Fruit fly (Drosophila melanogaster): ENCODE data around the gene hng3.

Gene hng3

dm6 chr3L:749199-749538 is 6.1 kb downstream of the hng3 start, which contains the start of gene emc (continued):
- peak; percentile 80 to 87 for TF ChIP-seq Trl (optimal IDR thresholded peaks at IDR 0.05)
- TF ChIP-seq Trl (GFP tag; optimal IDR thresholded peaks at IDR 0.05): peak; percentile 84
- TF ChIP-seq ash1 (GFP tag; optimal IDR thresholded peaks at IDR 0.05): peak; percentile 99
- TF ChIP-seq Dip3 (GFP tag; optimal IDR thresholded peaks at IDR 0.05): no peak
- peak; percentile 19 for TF ChIP-seq Xbp1 (GFP tag; optimal IDR thresholded peaks at IDR 0.05)
- TF ChIP-seq CG4820 (GFP tag; optimal IDR thresholded peaks at IDR 0.05): no peak
- TF ChIP-seq Atf3 (GFP tag; optimal IDR thresholded peaks at IDR 0.05): no peak
- no peak for TF ChIP-seq CG1233 (GFP tag; optimal IDR thresholded peaks at IDR 0.05)
- TF ChIP-seq GATAe (GFP tag; conservative IDR thresholded peaks at IDR 0.05): no peak
- no peak for TF ChIP-seq CG18476 (GFP tag; optimal IDR thresholded peaks at IDR 0.05)
- peak; percentile 84 for TF ChIP-seq CG7987 (GFP tag; optimal IDR thresholded peaks at IDR 0.05)
- TF ChIP-seq MESR4 (GFP tag; optimal IDR thresholded peaks at IDR 0.05): peak; percentile 4
- TF ChIP-seq her (GFP tag; optimal IDR thresholded peaks at IDR 0.05): peak; percentile 82
- peak; percentile 75 for TF ChIP-seq CG11398 (GFP tag; optimal IDR thresholded peaks at IDR 0.05)
- no peak for TF ChIP-seq CG15073 (GFP tag; optimal IDR thresholded peaks at IDR 0.05)
- TF ChIP-seq TFAM (GFP tag; optimal IDR thresholded peaks at IDR 0.05): no peak
- peak; percentile 27; the same call in 1 of the 2 replicates for TF ChIP-seq CG14014 (GFP tag; IDR thresholded peaks at IDR 0.05)
- peak; percentile 61 for TF ChIP-seq CG31365 (tag; optimal IDR thresholded peaks at IDR 0.05)
- TF ChIP-seq fd96Cb (tag; optimal IDR thresholded peaks at IDR 0.05): no peak
- peak; percentile 78 for TF ChIP-seq CG34376 (GFP tag; optimal IDR thresholded peaks at IDR 0.05)
- TF ChIP-seq CG3281 (GFP tag; optimal IDR thresholded peaks at IDR 0.05): peak; percentile 58
- TF ChIP-seq CG1603 (tag; optimal IDR thresholded peaks at IDR 0.05): peak; percentile 53
- TF ChIP-seq hbn (GFP tag; IDR thresholded peaks at IDR 0.05; ENCODE audit: partially characterized antibody): no peak
- TF ChIP-seq Ptx1 (GFP tag; IDR thresholded peaks at IDR 0.05): no peak
- no peak for TF ChIP-seq CG18011 (GFP tag; optimal IDR thresholded peaks at IDR 0.05)
- TF ChIP-seq NFAT (GFP tag; IDR thresholded peaks at IDR 0.05): peak; percentile 61
- TF ChIP-seq CG6254 (GFP tag; optimal IDR thresholded peaks at IDR 0.05): no peak
- no peak for TF ChIP-seq Neu2 (GFP tag; optimal IDR thresholded peaks at IDR 0.05; ENCODE audit: borderline replicate concordance)
- TF ChIP-seq Chrac-16 (GFP tag; optimal IDR thresholded peaks at IDR 0.05): no peak
- peak; percentile 62 for TF ChIP-seq CG33557 (GFP tag; optimal IDR thresholded peaks at IDR 0.05)
- TF ChIP-seq salm (tag; optimal IDR thresholded peaks at IDR 0.05): peak; percentile 35
- TF ChIP-seq ewg (GFP tag; optimal IDR thresholded peaks at IDR 0.05): peak; percentile 10
- TF ChIP-seq Lhr (GFP tag; optimal IDR thresholded peaks at IDR 0.05): no peak
- no peak for TF ChIP-seq sima (GFP tag; optimal IDR thresholded peaks at IDR 0.05)
- no peak for TF ChIP-seq peb (GFP tag; IDR thresholded peaks at IDR 0.05)
- peak; percentile 22; the same call in 1 of the 2 replicates for TF ChIP-seq CG10366 (GFP tag; IDR thresholded peaks at IDR 0.05)
- TF ChIP-seq sc (optimal IDR thresholded peaks at IDR 0.05): no peak
- TF ChIP-seq sc (GFP tag; optimal IDR thresholded peaks at IDR 0.05): no peak
- peak; percentile 17 for TF ChIP-seq Mad (GFP tag; optimal IDR thresholded peaks at IDR 0.05)
- TF ChIP-seq CG10979 (tag; optimal IDR thresholded peaks at IDR 0.05): no peak
- TF ChIP-seq eyg (GFP tag; optimal IDR thresholded peaks at IDR 0.05): no peak
- TF ChIP-seq CG14965 (GFP tag; optimal IDR thresholded peaks at IDR 0.05; ENCODE audit: borderline replicate concordance): no peak
- TF ChIP-seq cad (GFP tag; optimal IDR thresholded peaks at IDR 0.05): peak; percentile 45
- no peak for TF ChIP-seq yki (optimal IDR thresholded peaks at IDR 0.05)
- no peak for TF ChIP-seq D19B (GFP tag; optimal IDR thresholded peaks at IDR 0.05)
- no peak for TF ChIP-seq CG1529 (GFP tag; optimal IDR thresholded peaks at IDR 0.05)
- no peak for TF ChIP-seq CG13123 (GFP tag; optimal IDR thresholded peaks at IDR 0.05)
- no peak for TF ChIP-seq ind (GFP tag; optimal IDR thresholded peaks at IDR 0.05)
- TF ChIP-seq stwl (tag; optimal IDR thresholded peaks at IDR 0.05): peak; percentile 21
- peak; percentile 91 for TF ChIP-seq mirr (GFP tag; optimal IDR thresholded peaks at IDR 0.05)
- peak; percentile 75 for TF ChIP-seq onecut (GFP tag; IDR thresholded peaks at IDR 0.05)
- peak; percentile 98 for TF ChIP-seq chinmo (GFP tag; IDR thresholded peaks at IDR 0.05; ENCODE audit: partially characterized antibody)

All from whole organism, embryonic.